Worm (Caenorhabditis elegans) whole organism, L1 larva: ENCODE measurements around the gene unc-10.

Experiments used
- aha-1 ChIP-seq: fragments of 150-350 bp; optimal IDR thresholded peaks from 2 replicates; lab custom pipeline; 2014; ENCODE audit warnings: missing biosample characterization, missing genetic modification characterization
- ceh-82 ChIP-seq, 3 experiments: fragments of 150-350 bp in 1 of 3; sonication (generic microtip) in 2 of 3; optimal IDR thresholded peaks; 2 replicates each; lab custom pipeline; 2014 to 2017; ENCODE audit warnings: missing biosample characterization in 3 of 3, missing genetic modification characterization in 3 of 3
- ces-1 ChIP-seq: fragments of 150-350 bp; optimal IDR thresholded peaks from 2 replicates; lab custom pipeline; 2014; ENCODE audit warnings: missing biosample characterization, missing genetic modification reagents, missing genetic modification characterization
- dsc-1 ChIP-seq: sonication (generic microtip); optimal IDR thresholded peaks from 2 replicates; lab custom pipeline; 2016; ENCODE audit warnings: mild to moderate bottlenecking, missing genetic modification characterization, missing compliant biosample characterization
- efl-3 ChIP-seq: fragments of 200-800 bp; sonication (Bioruptor generic); optimal IDR thresholded peaks from 2 replicates; lab custom pipeline; 2018; ENCODE audit warnings: mild to moderate bottlenecking, missing genetic modification characterization, missing compliant biosample characterization
- egl-27 ChIP-seq, 2 experiments: fragments of 150-350 bp in 1 of 2; sonication (generic microtip); optimal IDR thresholded peaks; 3 replicates each; lab custom pipeline; 2017 to 2018; ENCODE audit warnings: missing biosample characterization in 2 of 2, missing genetic modification characterization in 2 of 2, missing genetic modification reagents in 2 of 2
- elt-2 ChIP-seq: sonication (generic microtip); optimal IDR thresholded peaks from 2 replicates; lab custom pipeline; 2016; ENCODE audit warnings: missing genetic modification characterization, mild to moderate bottlenecking, inconsistent platforms, missing compliant biosample characterization, missing genetic modification reagents
- fos-1 ChIP-seq: fragments of 150-350 bp; optimal IDR thresholded peaks from 2 replicates; lab custom pipeline; 2014; ENCODE audit warnings: missing biosample characterization, missing genetic modification characterization
- hpl-2 ChIP-seq: fragments of 150-350 bp; optimal IDR thresholded peaks from 2 replicates; lab custom pipeline; 2014; ENCODE audit warnings: missing biosample characterization, missing genetic modification reagents, missing genetic modification characterization
- isw-1 ChIP-seq: fragments of 200-800 bp; sonication (Bioruptor generic); IDR thresholded peaks from 2 replicates; pipeline ENCODE4 v1.3.6; 2022; ENCODE audit warnings: missing genetic modification characterization, missing compliant biosample characterization
- jun-1 ChIP-seq: fragments of 150-350 bp; optimal IDR thresholded peaks from 2 replicates; lab custom pipeline; 2014; ENCODE audit warnings: missing biosample characterization, missing genetic modification reagents, missing genetic modification characterization
- lin-13 ChIP-seq: fragments of 150-350 bp; optimal IDR thresholded peaks from 2 replicates; lab custom pipeline; 2014; ENCODE audit warnings: missing biosample characterization, missing genetic modification reagents, missing genetic modification characterization
- snu-23 ChIP-seq: sonication (generic microtip); optimal IDR thresholded peaks from 2 replicates; lab custom pipeline; 2016; ENCODE audit warnings: missing genetic modification characterization, missing compliant biosample characterization
- sox-4 ChIP-seq: sonication (generic microtip); optimal IDR thresholded peaks from 2 replicates; lab custom pipeline; 2016; ENCODE audit warnings: missing genetic modification characterization, missing compliant biosample characterization

ce11 chrX:7230877-7231276 is 49.2 kb downstream of the unc-10 start:
- TF ChIP-seq lin-13 (GFP tag; lab: Kevin White, UChicago) (no peak), jun-1 (tag; lab: Kevin White, UChicago) (no peak), sox-4 (tag; lab: Kevin White, UChicago) (no peak), fos-1 (tag; lab: Kevin White, UChicago) (no peak), dsc-1 (tag; lab: Kevin White, UChicago) (no peak), ceh-82 (tag; optimal IDR thresholded peaks at IDR 0.05; lab: Kevin White, UChicago) (no peak), egl-27 (tag; optimal IDR thresholded peaks at IDR 0.05; lab: Kevin White, UChicago) (no peak), elt-2 (tag; lab: Kevin White, UChicago) (no peak), aha-1 (tag; lab: Kevin White, UChicago) (no peak), isw-1 (no peak), hpl-2 (no peak), snu-23 (GFP tag; lab: Kevin White, UChicago) (no peak), efl-3 (GFP tag; lab: Kevin White, UChicago) (no peak), ces-1 (no peak)
